Worm (Caenorhabditis elegans): ENCODE results near the gene cgt-2.
A peak's percentile ranks its signal among the peaks of the same experiment; 100 is the strongest.

cgt-2 gene

ce11 chrX:17676679-17677078 lies 18.4 kb upstream of the cgt-2 start:
- no peak for TF ChIP-seq pha-4 (GFP tag; IDR thresholded peaks at IDR 0.05)
- TF ChIP-seq pha-4 (tag; optimal IDR thresholded peaks at IDR 0.05) = no peak
- TF ChIP-seq Y75B8A.6 (GFP tag; IDR thresholded peaks at IDR 0.05) = no peak
- peak; percentile 56; the same call in 1 of the 2 replicates for TF ChIP-seq set-16 (GFP tag; IDR thresholded peaks at IDR 0.05)
- no peak for TF ChIP-seq F49E8.2 (tag; optimal IDR thresholded peaks at IDR 0.05; ENCODE audit: borderline replicate concordance)

- TF ChIP-seq T20F7.1 (GFP tag; optimal IDR thresholded peaks at IDR 0.05) (no peak), lin-29 (GFP tag; IDR thresholded peaks at IDR 0.05) (no peak), nhr-48 (tag; optimal IDR thresholded peaks at IDR 0.05) (no peak), nhr-42 (GFP tag; IDR thresholded peaks at IDR 0.05) (no peak), Y75B8A.6 (GFP tag; IDR thresholded peaks at IDR 0.05) (no peak), daf-16 (GFP tag; optimal IDR thresholded peaks at IDR 0.05) (no peak), daf-16 (tag; optimal IDR thresholded peaks at IDR 0.05) (peak; percentile 11), ztf-11 (tag; optimal IDR thresholded peaks at IDR 0.05) (no peak), nhr-237 (tag; optimal IDR thresholded peaks at IDR 0.05) (no peak), rbr-2 (tag; optimal IDR thresholded peaks at IDR 0.05) (no peak), T26A8.4 (GFP tag; IDR thresholded peaks at IDR 0.05) (no peak), nhr-28 (tag; optimal IDR thresholded peaks at IDR 0.05) (peak; percentile 21), ces-1 (GFP tag; optimal IDR thresholded peaks at IDR 0.05) (no peak), saeg-2 (GFP tag; IDR thresholded peaks at IDR 0.05) (no peak), ceh-82 (tag; optimal IDR thresholded peaks at IDR 0.05) (no peak), lin-15B (tag; optimal IDR thresholded peaks at IDR 0.05) (no peak), hif-1 (tag; optimal IDR thresholded peaks at IDR 0.05) (no peak), nhr-76 (tag; optimal IDR thresholded peaks at IDR 0.05) (no peak), nhr-102 (tag; optimal IDR thresholded peaks at IDR 0.05) (no peak), pqm-1 (tag; optimal IDR thresholded peaks at IDR 0.05) (peak; percentile 54), ctbp-1 (GFP tag; IDR thresholded peaks at IDR 0.05) (no peak)
These were observed 13.5 kb upstream of the cgt-2 start for ce11 chrX:17681534-17681933.

- TF ChIP-seq unc-130 (GFP tag; optimal IDR thresholded peaks at IDR 0.05) (no peak), nhr-28 (tag; optimal IDR thresholded peaks at IDR 0.05) (peak; percentile 14)
These were observed 12.8 kb upstream of the cgt-2 start for ce11 chrX:17682280-17682679.

ce11 chrX:17683698-17684097 lies 11.3 kb upstream of the cgt-2 start:
- TF ChIP-seq lin-13 (GFP tag; optimal IDR thresholded peaks at IDR 0.05) (no peak), aha-1 (tag) (no peak), T26A8.4 (GFP tag; IDR thresholded peaks at IDR 0.05) (no peak), zag-1 (tag; optimal IDR thresholded peaks at IDR 0.05) (no peak), nhr-11 (tag; optimal IDR thresholded peaks at IDR 0.05) (no peak), nhr-28 (tag; optimal IDR thresholded peaks at IDR 0.05) (peak; percentile 16), egl-27 (tag; optimal IDR thresholded peaks at IDR 0.05) (no peak), spr-3 (GFP tag; optimal IDR thresholded peaks at IDR 0.05) (no peak), lin-29 (GFP tag; IDR thresholded peaks at IDR 0.05) (no peak), pqm-1 (tag; optimal IDR thresholded peaks at IDR 0.05) (no peak), dmd-8 (GFP tag; IDR thresholded peaks at IDR 0.05) (no peak), nhr-6 (tag; optimal IDR thresholded peaks at IDR 0.05) (no peak), mxl-3 (GFP tag; optimal IDR thresholded peaks at IDR 0.05) (no peak), pha-4 (GFP tag; IDR thresholded peaks at IDR 0.05) (no peak), pha-4 (tag; optimal IDR thresholded peaks at IDR 0.05) (no peak), daf-12 (tag; optimal IDR thresholded peaks at IDR 0.05) (no peak), duxl-1 (tag; optimal IDR thresholded peaks at IDR 0.05; ENCODE audit: poor library complexity) (no peak), unc-62 (GFP tag; optimal IDR thresholded peaks at IDR 0.05 in 1 of 2) (peak in 1 of 2 experiments; percentile 86), unc-62 (tag; optimal IDR thresholded peaks at IDR 0.05) (no peak)

All from whole organism, L4 larva.